Worm (Caenorhabditis elegans) whole organism, young adult: ENCODE data around the gene K10B3.1.

Source experiments
- F55B11.4 ChIP-seq: sonication (generic microtip); optimal IDR thresholded peaks from 2 replicates; lab custom pipeline; 2016; ENCODE audit warnings: missing compliant biosample characterization, missing genetic modification characterization, borderline replicate concordance; ENCODE audit not compliant: insufficient read depth
- aptf-3 ChIP-seq: fragments of 200-800 bp; sonication (Bioruptor generic); IDR thresholded peaks from 2 replicates; pipeline ENCODE4 v1.3.6; 2022; ENCODE audit warnings: missing genetic modification characterization, missing compliant biosample characterization
- ceh-58 ChIP-seq: fragments of 200-800 bp; sonication (Bioruptor generic); IDR thresholded peaks from 2 replicates; pipeline ENCODE4 v1.3.6; 2022; ENCODE audit warnings: missing genetic modification characterization, missing compliant biosample characterization
- hmg-1.2 ChIP-seq: fragments of 200-800 bp; sonication (Bioruptor generic); IDR thresholded peaks from 2 replicates; pipeline ENCODE4 v1.3.6; 2022; ENCODE audit warnings: missing genetic modification reagents, missing genetic modification characterization, missing compliant biosample characterization
- lsy-27 ChIP-seq: sonication (generic microtip); optimal IDR thresholded peaks from 2 replicates; lab custom pipeline; 2017; ENCODE audit warnings: missing genetic modification characterization, mild to moderate bottlenecking, missing compliant biosample characterization, antibody characterized with exemption, missing genotype, borderline replicate concordance; ENCODE audit not compliant: insufficient read depth
- tlf-1 ChIP-seq: fragments of 200-800 bp; sonication (Bioruptor generic); optimal IDR thresholded peaks from 2 replicates; lab custom pipeline; 2018; ENCODE audit warnings: mild to moderate bottlenecking, missing genetic modification characterization, missing compliant biosample characterization

DNA sequence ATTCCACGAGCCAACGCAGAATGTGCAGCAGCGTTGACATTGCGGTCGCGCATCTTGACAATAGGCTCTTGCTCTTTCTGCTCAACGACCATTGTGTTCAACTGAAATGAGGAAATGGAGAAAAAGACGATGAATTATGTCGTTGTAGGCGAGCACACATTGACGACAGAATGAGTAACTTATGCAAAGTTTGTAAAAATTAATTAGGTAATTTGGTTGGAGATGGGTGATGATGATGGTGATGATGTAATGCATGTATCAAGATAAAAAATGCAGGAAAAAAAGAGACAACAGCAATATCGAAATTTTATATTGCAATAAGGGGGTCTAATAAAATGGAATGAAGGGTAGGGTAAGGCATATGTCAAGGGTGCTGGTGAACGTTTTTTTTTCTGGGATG, 17.1 kb downstream of the K10B3.1 start, which contains the start of gene bbln-1:
- TF ChIP-seq aptf-3: no peak
- no peak for TF ChIP-seq tlf-1
- no peak for TF ChIP-seq lsy-27 (tag; lab: Kevin White, UChicago)
- no peak for TF ChIP-seq F55B11.4
- TF ChIP-seq hmg-1.2 (GFP tag; lab: Robert Waterston, UW): no peak
- no peak for TF ChIP-seq ceh-58 (GFP tag; lab: Robert Waterston, UW)
